Worm (Caenorhabditis elegans) whole organism, young adult: ENCODE results near the gene bath-29.
A peak's percentile ranks its signal among the peaks of the same experiment; 100 is the strongest.

Source experiments
- C06A6.2 ChIP-seq: fragments of 200-800 bp; sonication (Bioruptor generic); conservative IDR thresholded peaks from 2 replicates; pipeline ENCODE4 v1.3.6; 2022; ENCODE audit warnings: missing genetic modification characterization, missing compliant biosample characterization
- D2030.7 ChIP-seq: fragments of 200-800 bp; sonication (Bioruptor generic); IDR thresholded peaks from 2 replicates; pipeline ENCODE4 v1.3.6; 2022; ENCODE audit warnings: missing genetic modification reagents, missing genetic modification characterization, missing compliant biosample characterization
- F49E8.2 ChIP-seq: sonication (generic microtip); optimal IDR thresholded peaks from 3 replicates; lab custom pipeline; 2017; ENCODE audit warnings: missing genetic modification characterization, mild to moderate bottlenecking, missing compliant biosample characterization, antibody characterized with exemption, moderate library complexity; ENCODE audit not compliant: insufficient read depth
- F57A8.1 ChIP-seq: fragments of 200-800 bp; sonication (Bioruptor generic); optimal IDR thresholded peaks from 2 replicates; lab custom pipeline; 2018; ENCODE audit warnings: mild to moderate bottlenecking, missing genetic modification characterization, moderate library complexity, missing compliant biosample characterization
- F57C9.4 ChIP-seq: sonication (generic microtip); optimal IDR thresholded peaks from 2 replicates; lab custom pipeline; 2017; ENCODE audit warnings: mild to moderate bottlenecking, missing genetic modification characterization, missing compliant biosample characterization
- K12H6.12 ChIP-seq: fragments of 200-800 bp; sonication (Bioruptor generic); optimal IDR thresholded peaks from 2 replicates; lab custom pipeline; 2018; ENCODE audit warnings: mild to moderate bottlenecking, missing genetic modification characterization, missing compliant biosample characterization
- T26A5.8 ChIP-seq: sonication (generic microtip); optimal IDR thresholded peaks from 2 replicates; lab custom pipeline; 2016; ENCODE audit warnings: missing genetic modification characterization, missing compliant biosample characterization
- Y56A3A.18 ChIP-seq: fragments of 200-800 bp; sonication (Bioruptor generic); IDR thresholded peaks from 2 replicates; pipeline ENCODE4 v1.3.6; 2022; ENCODE audit warnings: missing genetic modification reagents, missing genetic modification characterization, missing compliant biosample characterization
- Y67H2A.10 ChIP-seq: fragments of 200-800 bp; sonication (Bioruptor generic); conservative IDR thresholded peaks from 2 replicates; pipeline ENCODE4 v1.3.6; 2022; ENCODE audit warnings: missing genetic modification reagents, missing genetic modification characterization, missing compliant biosample characterization
- attf-6 ChIP-seq: fragments of 200-800 bp; sonication (Bioruptor generic); IDR thresholded peaks from 2 replicates; pipeline ENCODE4 v1.3.6; 2022; ENCODE audit warnings: missing genetic modification reagents, missing genetic modification characterization, missing compliant biosample characterization
- bed-2 ChIP-seq: fragments of 200-800 bp; sonication (Bioruptor generic); IDR thresholded peaks from 2 replicates; pipeline ENCODE4 v1.3.6; 2022; ENCODE audit warnings: missing genetic modification reagents, missing genetic modification characterization, missing compliant biosample characterization
- cebp-1 ChIP-seq, 2 experiments: fragments of 200-800 bp in 1 of 2; sonication (Bioruptor generic) in 1 of 2; sonication (generic microtip) in 1 of 2; IDR thresholded peaks in 1 of 2; optimal IDR thresholded peaks in 1 of 2; 2 replicates each; pipeline versions ENCODE4 v1.3.6 to Lab custom; 2017 to 2022; ENCODE audit warnings: missing compliant biosample characterization in 2 of 2, missing genetic modification characterization in 2 of 2, mild to moderate bottlenecking in 1 of 2, missing genetic modification reagents in 1 of 2, moderate library complexity in 1 of 2
- ceh-27 ChIP-seq: fragments of 200-800 bp; sonication (Bioruptor generic); optimal IDR thresholded peaks from 2 replicates; lab custom pipeline; 2018; ENCODE audit warnings: mild to moderate bottlenecking, missing genetic modification characterization, moderate library complexity, missing compliant biosample characterization
- ceh-40 ChIP-seq: fragments of 200-800 bp; sonication (Bioruptor generic); IDR thresholded peaks from 2 replicates; pipeline ENCODE4 v1.3.6; 2022; ENCODE audit warnings: missing genetic modification characterization, missing compliant biosample characterization
- ceh-58 ChIP-seq: fragments of 200-800 bp; sonication (Bioruptor generic); IDR thresholded peaks from 2 replicates; pipeline ENCODE4 v1.3.6; 2022; ENCODE audit warnings: missing genetic modification characterization, missing compliant biosample characterization
- ceh-91 ChIP-seq: fragments of 200-800 bp; sonication (Bioruptor generic); IDR thresholded peaks from 2 replicates; pipeline ENCODE4 v1.3.6; 2022; ENCODE audit warnings: missing genetic modification reagents, missing genetic modification characterization, missing compliant biosample characterization
- dpff-1 ChIP-seq: sonication (generic microtip); optimal IDR thresholded peaks from 2 replicates; lab custom pipeline; 2017; ENCODE audit warnings: mild to moderate bottlenecking, missing genetic modification characterization, missing compliant biosample characterization
- dpl-1 ChIP-seq: fragments of 150-350 bp; optimal IDR thresholded peaks from 2 replicates; lab custom pipeline; 2014; ENCODE audit warnings: missing biosample characterization, missing genetic modification reagents, missing genetic modification characterization
- egl-44 ChIP-seq: fragments of 200-800 bp; sonication (Bioruptor generic); IDR thresholded peaks from 2 replicates; pipeline ENCODE4 v1.3.6; 2022; ENCODE audit warnings: missing genetic modification reagents, missing genetic modification characterization, missing compliant biosample characterization
- egrh-3 ChIP-seq: fragments of 200-800 bp; sonication (Bioruptor generic); IDR thresholded peaks from 2 replicates; pipeline ENCODE4 v1.3.6; 2022; ENCODE audit warnings: missing genetic modification reagents, missing genetic modification characterization, missing compliant biosample characterization
- gei-17 ChIP-seq: fragments of 200-800 bp; sonication (Bioruptor generic); optimal IDR thresholded peaks from 2 replicates; lab custom pipeline; 2018; ENCODE audit warnings: mild to moderate bottlenecking, missing genetic modification characterization, missing compliant biosample characterization
- him-1 ChIP-seq: sonication (generic microtip); optimal IDR thresholded peaks from 2 replicates; lab custom pipeline; 2016; ENCODE audit warnings: missing genotype, missing genetic modification reagents, missing genetic modification characterization, missing compliant biosample characterization
- hmg-20 ChIP-seq: fragments of 200-800 bp; sonication (Bioruptor generic); IDR thresholded peaks from 2 replicates; pipeline ENCODE4 v1.3.6; 2022; ENCODE audit warnings: missing genetic modification reagents, missing genetic modification characterization, missing compliant biosample characterization
- lag-1 ChIP-seq: fragments of 200-800 bp; sonication (Bioruptor generic); IDR thresholded peaks from 2 replicates; pipeline ENCODE4 v1.3.6; 2022; ENCODE audit warnings: missing genetic modification reagents, missing genetic modification characterization, missing compliant biosample characterization
- let-526 ChIP-seq: fragments of 200-800 bp; sonication (Bioruptor generic); IDR thresholded peaks from 2 replicates; pipeline ENCODE4 v1.3.6; 2022; ENCODE audit warnings: missing genetic modification reagents, missing genetic modification characterization, missing compliant biosample characterization
- let-607 ChIP-seq, 2 experiments: fragments of 200-800 bp in 1 of 2; sonication (Bioruptor generic) in 1 of 2; sonication (generic microtip) in 1 of 2; optimal IDR thresholded peaks; 2 replicates each; lab custom pipeline; 2016 to 2018; ENCODE audit warnings: mild to moderate bottlenecking in 2 of 2, missing compliant biosample characterization in 2 of 2, missing genetic modification characterization in 2 of 2, moderate library complexity in 2 of 2, missing genotype in 1 of 2
- lin-26 ChIP-seq: fragments of 200-800 bp; sonication (Bioruptor generic); IDR thresholded peaks from 2 replicates; pipeline ENCODE4 v1.3.6; 2022; ENCODE audit warnings: missing genetic modification reagents, missing genetic modification characterization, missing compliant biosample characterization
- lin-54 ChIP-seq: fragments of 200-800 bp; sonication (Bioruptor generic); optimal IDR thresholded peaks from 2 replicates; lab custom pipeline; 2018; ENCODE audit warnings: mild to moderate bottlenecking, missing genetic modification characterization, missing compliant biosample characterization
- lir-1 ChIP-seq: fragments of 200-800 bp; sonication (Bioruptor generic); conservative IDR thresholded peaks from 2 replicates; pipeline ENCODE4 v1.3.6; 2022; ENCODE audit warnings: missing genetic modification reagents, missing genetic modification characterization, missing compliant biosample characterization
- lsl-1 ChIP-seq: fragments of 200-800 bp; sonication (Bioruptor generic); optimal IDR thresholded peaks from 2 replicates; lab custom pipeline; 2018; ENCODE audit warnings: mild to moderate bottlenecking, missing genetic modification characterization, moderate library complexity, missing compliant biosample characterization
- madf-3 ChIP-seq: fragments of 200-800 bp; sonication (Bioruptor generic); IDR thresholded peaks from 2 replicates; pipeline ENCODE4 v1.3.6; 2022; ENCODE audit warnings: missing genetic modification reagents, missing genetic modification characterization, missing compliant biosample characterization
- madf-6 ChIP-seq: fragments of 200-800 bp; sonication (Bioruptor generic); IDR thresholded peaks from 2 replicates; pipeline ENCODE4 v1.3.6; 2022; ENCODE audit warnings: missing genetic modification reagents, missing genetic modification characterization, missing compliant biosample characterization
- madf-8 ChIP-seq: fragments of 200-800 bp; sonication (Bioruptor generic); conservative IDR thresholded peaks from 2 replicates; pipeline ENCODE4 v1.3.6; 2022; ENCODE audit warnings: missing genetic modification reagents, missing genetic modification characterization, missing compliant biosample characterization
- mel-28 ChIP-seq: sonication (generic microtip); optimal IDR thresholded peaks from 2 replicates; lab custom pipeline; 2016; ENCODE audit warnings: borderline replicate concordance, mild to moderate bottlenecking, missing genetic modification characterization, missing compliant biosample characterization
- nfya-2 ChIP-seq: fragments of 200-800 bp; sonication (Bioruptor generic); IDR thresholded peaks from 2 replicates; pipeline ENCODE4 v1.3.6; 2022; ENCODE audit warnings: missing genetic modification reagents, missing genetic modification characterization, missing compliant biosample characterization
- nfyb-1 ChIP-seq: fragments of 200-800 bp; sonication (Bioruptor generic); IDR thresholded peaks from 2 replicates; pipeline ENCODE4 v1.3.6; 2022; ENCODE audit warnings: missing genetic modification reagents, missing genetic modification characterization, missing compliant biosample characterization
- nhr-179 ChIP-seq: sonication (generic microtip); optimal IDR thresholded peaks from 2 replicates; lab custom pipeline; 2016; ENCODE audit warnings: mild to moderate bottlenecking, missing genetic modification characterization, missing compliant biosample characterization
- repo-1 ChIP-seq: sonication (generic microtip); optimal IDR thresholded peaks from 2 replicates; lab custom pipeline; 2017; ENCODE audit warnings: mild to moderate bottlenecking, missing genetic modification characterization, missing compliant biosample characterization
- sdz-38 ChIP-seq: sonication (generic microtip); optimal IDR thresholded peaks from 2 replicates; lab custom pipeline; 2016; ENCODE audit warnings: missing genotype, missing genetic modification characterization, missing compliant biosample characterization
- somi-1 ChIP-seq: fragments of 200-800 bp; sonication (Bioruptor generic); optimal IDR thresholded peaks from 2 replicates; lab custom pipeline; 2018; ENCODE audit warnings: mild to moderate bottlenecking, missing genetic modification characterization, missing compliant biosample characterization
- unc-62 ChIP-seq: fragments of 150-350 bp; optimal IDR thresholded peaks from 2 replicates; lab custom pipeline; 2014; ENCODE audit warnings: missing biosample characterization, missing genetic modification reagents, missing genetic modification characterization
- zfh-2 ChIP-seq: fragments of 200-800 bp; sonication (Bioruptor generic); conservative IDR thresholded peaks from 2 replicates; pipeline ENCODE4 v1.3.6; 2022; ENCODE audit warnings: missing genetic modification reagents, missing genetic modification characterization, missing compliant biosample characterization
- ztf-25 ChIP-seq: fragments of 200-800 bp; sonication (Bioruptor generic); IDR thresholded peaks from 2 replicates; pipeline ENCODE4 v1.3.6; 2022; ENCODE audit warnings: missing genetic modification reagents, missing genetic modification characterization, missing compliant biosample characterization

The bath-29 gene

ce11 chrII:3341989-3342388 lies 6.4 kb upstream of the bath-29 start, which contains the start of gene F14D2.11:
Gene F14D2.11, minus strand, starts transcription at chrII:3342089.
- peak; percentile 68 for TF ChIP-seq lsl-1 (GFP tag; lab: Kevin White, UChicago)
- TF ChIP-seq madf-6 (GFP tag; lab: Robert Waterston, UW): no peak
- TF ChIP-seq egrh-3: no peak
- TF ChIP-seq nfyb-1 (GFP tag; lab: Robert Waterston, UW): no peak
- no peak for TF ChIP-seq lin-54 (GFP tag; lab: Kevin White, UChicago)
- TF ChIP-seq C06A6.2 (GFP tag; lab: Robert Waterston, UW): no peak
- TF ChIP-seq lir-1 (GFP tag; lab: Robert Waterston, UW): no peak
- no peak for TF ChIP-seq attf-6 (GFP tag; lab: Robert Waterston, UW)
- no peak for TF ChIP-seq let-526 (GFP tag; lab: Robert Waterston, UW)
- no peak for TF ChIP-seq ceh-40 (GFP tag; lab: Robert Waterston, UW)
- TF ChIP-seq F57A8.1 (GFP tag; lab: Kevin White, UChicago): no peak
- TF ChIP-seq ceh-58: no peak
- TF ChIP-seq nhr-179: no peak
- no peak for TF ChIP-seq hmg-20 (GFP tag; lab: Robert Waterston, UW)
- TF ChIP-seq madf-3 (GFP tag; lab: Robert Waterston, UW): 0 out of 2 replicates have a peak, but pooled peaks have one; percentile 21
- TF ChIP-seq mel-28 (tag; lab: Kevin White, UChicago): no peak

ce11 chrII:3343714-3344113 lies 4.6 kb upstream of the bath-29 start, which contains the start of gene F14D2.15:
Gene F14D2.15, minus strand, starts transcription at chrII:3343814.
- TF ChIP-seq dpff-1 (tag; lab: Kevin White, UChicago): no peak
- no peak for TF ChIP-seq repo-1
- no peak for TF ChIP-seq nfya-2 (GFP tag; lab: Robert Waterston, UW)
- no peak for TF ChIP-seq K12H6.12 (tag; lab: Kevin White, UChicago)
- no peak for TF ChIP-seq Y56A3A.18

- TF ChIP-seq madf-6 (GFP tag; lab: Robert Waterston, UW) (peak; percentile 54; the same call in 1 of the 2 replicates), lsl-1 (GFP tag; lab: Kevin White, UChicago) (peak; percentile 72), D2030.7 (peak; percentile 36; the same call in 1 of the 2 replicates), ztf-25 (GFP tag; lab: Robert Waterston, UW) (no peak)
Observed at ce11 chrII:3344917-3345316, 3.4 kb upstream of the bath-29 start, which contains the start of gene bath-28. Gene bath-28, minus strand, starts transcription at chrII:3344967.

- TF ChIP-seq bed-2 (no peak), him-1 (tag; lab: Kevin White, UChicago) (no peak), dpl-1 (GFP tag; lab: Kevin White, UChicago) (no peak), zfh-2 (GFP tag; lab: Robert Waterston, UW) (no peak), let-607 (tag; optimal IDR thresholded peaks at IDR 0.05; lab: Kevin White, UChicago) (no peak), madf-6 (GFP tag; lab: Robert Waterston, UW) (peak; percentile 52), T26A5.8 (no peak), egl-44 (no peak), lag-1 (no peak), sdz-38 (tag; lab: Kevin White, UChicago) (no peak), unc-62 (no peak), gei-17 (GFP tag; lab: Kevin White, UChicago) (no peak), F49E8.2 (tag; lab: Kevin White, UChicago) (peak; percentile 13), ceh-27 (GFP tag; lab: Kevin White, UChicago) (no peak), lin-26 (no peak), madf-8 (no peak), F57C9.4 (tag; lab: Kevin White, UChicago) (no peak), lsl-1 (GFP tag; lab: Kevin White, UChicago) (peak; percentile 81), ceh-91 (0 out of 2 replicates have a peak, but pooled peaks have one; percentile 24), cebp-1 (GFP tag; IDR thresholded peaks at IDR 0.05; lab: Robert Waterston, UW) (no peak), cebp-1 (tag; optimal IDR thresholded peaks at IDR 0.05; lab: Kevin White, UChicago) (no peak), repo-1 (no peak), D2030.7 (peak; percentile 40), somi-1 (GFP tag; lab: Kevin White, UChicago) (no peak), Y67H2A.10 (GFP tag; lab: Robert Waterston, UW) (no peak)
Observed at ce11 chrII:3346328-3346780, 2.0 kb upstream of the bath-29 start, which contains the start of gene bath-30. Gene bath-30, minus strand, starts transcription at chrII:3346378.
